Fruit fly (Drosophila melanogaster) whole organism, embryonic: ENCODE measurements around the gene tst.

Experiments
- CG10147 ChIP-seq: fragments of 200-800 bp; sonication (Bioruptor generic); optimal IDR thresholded peaks from 2 replicates; lab custom pipeline; 2019; ENCODE audit warnings: missing biosample characterization, mild to moderate bottlenecking, missing genetic modification characterization, moderate library complexity
- CG15269 ChIP-seq: fragments of 200-800 bp; sonication (Bioruptor generic); optimal IDR thresholded peaks from 2 replicates; lab custom pipeline; 2018; ENCODE audit warnings: missing biosample characterization, mild to moderate bottlenecking, missing genetic modification characterization, moderate library complexity
- CG1529 ChIP-seq: fragments of 200-800 bp; sonication (Bioruptor generic); optimal IDR thresholded peaks from 3 replicates; lab custom pipeline; 2018; ENCODE audit warnings: missing biosample characterization, missing genetic modification characterization
- CG15514 ChIP-seq: fragments of 200-800 bp; sonication (Bioruptor generic); optimal IDR thresholded peaks from 3 replicates; lab custom pipeline; 2017; ENCODE audit warnings: missing biosample characterization, missing genetic modification characterization, mild to moderate bottlenecking, moderate library complexity, missing genetic modification reagents
- CG1603 ChIP-seq: fragments of 200-800 bp; sonication (Bioruptor generic); optimal IDR thresholded peaks from 2 replicates; lab custom pipeline; 2019; ENCODE audit warnings: missing biosample characterization, mild to moderate bottlenecking, missing genetic modification characterization, moderate library complexity
- CG17328 ChIP-seq: fragments of 200-800 bp; sonication (Bioruptor generic); IDR thresholded peaks from 2 replicates; pipeline ENCODE4 v1.3.6; 2022; ENCODE audit warnings: missing biosample characterization, missing genetic modification characterization
- CG3838 ChIP-seq: fragments of 200-800 bp; sonication (Bioruptor generic); optimal IDR thresholded peaks from 3 replicates; lab custom pipeline; 2016; ENCODE audit warnings: missing biosample characterization, missing genetic modification characterization
- CG4424 ChIP-seq: fragments of 200-800 bp; sonication (Bioruptor generic); optimal IDR thresholded peaks from 3 replicates; lab custom pipeline; 2016; ENCODE audit warnings: missing biosample characterization, missing genetic modification characterization
- CG4617 ChIP-seq: fragments of 200-800 bp; sonication (Bioruptor generic); optimal IDR thresholded peaks from 3 replicates; lab custom pipeline; 2016; ENCODE audit warnings: missing biosample characterization, missing genetic modification characterization, borderline replicate concordance
- CG4820 ChIP-seq: fragments of 200-800 bp; sonication (Bioruptor generic); optimal IDR thresholded peaks from 3 replicates; lab custom pipeline; 2016; ENCODE audit warnings: missing biosample characterization, missing genetic modification characterization
- Camta ChIP-seq: fragments of 200-800 bp; sonication (Bioruptor generic); optimal IDR thresholded peaks from 2 replicates; lab custom pipeline; 2016; ENCODE audit warnings: missing biosample characterization, missing genetic modification characterization
- Deaf1 ChIP-seq: fragments of 200-800 bp; optimal IDR thresholded peaks from 3 replicates; lab custom pipeline; 2019; ENCODE audit warnings: missing biosample characterization, mild to moderate bottlenecking, missing genetic modification characterization, moderate library complexity
- Dp ChIP-seq: fragments of 200-800 bp; sonication (Bioruptor generic); optimal IDR thresholded peaks from 2 replicates; lab custom pipeline; 2018; ENCODE audit warnings: missing biosample characterization, mild to moderate bottlenecking, missing genetic modification characterization, moderate library complexity
- Myb ChIP-seq: fragments of 200-800 bp; sonication (Bioruptor generic); optimal IDR thresholded peaks from 2 replicates; lab custom pipeline; 2016; ENCODE audit warnings: missing biosample characterization, missing genetic modification characterization
- bsh ChIP-seq, 2 experiments: fragments of 200-800 bp; sonication (Bioruptor generic); optimal IDR thresholded peaks; 2 replicates each; lab custom pipeline; 2017 to 2018; ENCODE audit warnings: mild to moderate bottlenecking in 2 of 2, missing biosample characterization in 2 of 2, missing genetic modification characterization in 2 of 2, moderate library complexity in 1 of 2
- crp ChIP-seq, 2 experiments: fragments of 200-800 bp; sonication (Bioruptor generic); optimal IDR thresholded peaks; 2 replicates in 1 of 2; 3 replicates in 1 of 2; lab custom pipeline; 2017; ENCODE audit warnings: missing biosample characterization in 2 of 2, missing genetic modification characterization in 2 of 2, mild to moderate bottlenecking in 1 of 2, moderate library complexity in 1 of 2
- p53 ChIP-seq: fragments of 200-800 bp; sonication (Bioruptor generic); optimal IDR thresholded peaks from 2 replicates; lab custom pipeline; 2016; ENCODE audit warnings: missing biosample characterization, missing genetic modification characterization
- so ChIP-seq: fragments of 200-800 bp; sonication (Bioruptor generic); IDR thresholded peaks from 3 replicates; pipeline ENCODE4 v1.3.6; 2022; ENCODE audit warnings: missing biosample characterization, missing genetic modification characterization
- sqz ChIP-seq: fragments of 200-800 bp; sonication (Bioruptor generic); optimal IDR thresholded peaks from 3 replicates; lab custom pipeline; 2018; ENCODE audit warnings: missing biosample characterization, mild to moderate bottlenecking, missing genetic modification characterization
- tin ChIP-seq: fragments of 200-800 bp; sonication (Bioruptor generic); optimal IDR thresholded peaks from 3 replicates; lab custom pipeline; 2016; ENCODE audit warnings: missing biosample characterization, missing genetic modification characterization
- trem ChIP-seq: fragments of 200-800 bp; optimal IDR thresholded peaks from 3 replicates; lab custom pipeline; 2019; ENCODE audit warnings: missing biosample characterization, mild to moderate bottlenecking, missing genetic modification characterization, moderate library complexity
- zen ChIP-seq: fragments of 200-800 bp; sonication (Bioruptor generic); optimal IDR thresholded peaks from 3 replicates; lab custom pipeline; 2018; ENCODE audit warnings: missing biosample characterization, mild to moderate bottlenecking, missing genetic modification characterization, moderate library complexity

Gene tst

DNA sequence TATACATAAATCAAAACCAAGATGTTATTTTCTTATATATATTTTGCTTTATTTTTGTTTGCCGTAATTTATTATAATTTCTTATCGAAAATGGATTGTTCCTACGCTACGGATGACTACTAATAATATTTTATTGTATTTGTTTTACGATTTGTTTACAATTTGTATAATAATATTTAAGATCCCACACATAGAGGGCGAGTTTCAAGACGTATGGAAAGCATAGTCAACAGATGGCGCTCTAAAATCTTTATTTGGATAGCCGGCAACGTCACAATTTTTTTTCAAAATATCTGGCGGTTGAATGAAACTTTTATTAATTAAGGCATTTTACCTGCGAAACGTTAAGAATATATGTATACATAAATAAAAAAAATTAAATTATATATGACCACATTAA, 50.7 kb downstream of the tst start (continued):
- TF ChIP-seq crp (GFP tag; optimal IDR thresholded peaks at IDR 0.05; lab: Kevin White, UChicago) (no peak), CG4617 (GFP tag; lab: Kevin White, UChicago) (peak; percentile 7), Deaf1 (peak; percentile 0), trem (tag; lab: Kevin White, UChicago) (peak; percentile 26), CG4424 (GFP tag; lab: Kevin White, UChicago) (peak; percentile 22), CG15514 (GFP tag; lab: Kevin White, UChicago) (peak; percentile 34), CG10147 (GFP tag; lab: Kevin White, UChicago) (peak; percentile 36), CG3838 (GFP tag; lab: Kevin White, UChicago) (no peak), CG1603 (tag; lab: Kevin White, UChicago) (peak; percentile 47), zen (tag; lab: Kevin White, UChicago) (peak; percentile 64), Myb (GFP tag; lab: Kevin White, UChicago) (peak; percentile 70)

DNA sequence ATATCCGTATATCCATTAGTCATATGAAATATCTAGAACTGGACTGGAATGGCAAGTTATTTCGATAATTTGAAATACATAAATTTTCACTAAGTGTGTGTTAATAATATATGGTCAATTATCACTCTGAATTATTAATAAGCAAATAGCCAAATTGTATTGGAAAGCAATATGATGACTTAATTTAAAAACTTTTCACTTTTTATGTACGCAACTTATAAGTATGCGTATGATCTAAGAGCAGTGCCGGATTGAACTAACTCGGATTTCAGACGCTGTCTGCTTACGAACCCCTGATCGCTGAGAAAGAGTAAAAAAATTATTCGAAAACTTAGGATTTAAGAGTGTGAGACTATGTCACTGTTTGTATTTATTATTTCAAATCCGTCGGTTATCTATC, 51.1 kb downstream of the tst start, which contains the start of gene CG10232:
Gene CG10232, minus strand, starts transcription at position 101 of the 400 bp plus-strand sequence.
- no peak for TF ChIP-seq so (GFP tag; lab: Robert Waterston, UW)
- no peak for TF ChIP-seq tin (GFP tag; lab: Kevin White, UChicago)
- TF ChIP-seq CG4617 (GFP tag; lab: Kevin White, UChicago) = no peak
- no peak for TF ChIP-seq CG4820 (GFP tag; lab: Kevin White, UChicago)
- TF ChIP-seq CG17328 = no peak
- no peak for TF ChIP-seq CG1529 (GFP tag; lab: Kevin White, UChicago)
- no peak for TF ChIP-seq Dp (GFP tag; lab: Kevin White, UChicago)
- TF ChIP-seq Camta (GFP tag; lab: Kevin White, UChicago) = no peak
- TF ChIP-seq sqz (GFP tag; lab: Kevin White, UChicago) = no peak
- TF ChIP-seq CG15269 (tag; lab: Kevin White, UChicago) = no peak
- no peak for TF ChIP-seq p53 (GFP tag; lab: Kevin White, UChicago)
- no peak for TF ChIP-seq bsh (GFP tag; optimal IDR thresholded peaks at IDR 0.05; lab: Kevin White, UChicago)
